Worm (Caenorhabditis elegans) whole organism, L1 larva: ENCODE measurements around the gene F13B12.1.

ENCODE experiments used
- C16A3.4 ChIP-seq: fragments of 150-350 bp; optimal IDR thresholded peaks from 2 replicates; lab custom pipeline; 2014; ENCODE audit warnings: missing biosample characterization, missing genetic modification characterization
- C34B4.2 ChIP-seq: sonication (generic microtip); optimal IDR thresholded peaks from 2 replicates; lab custom pipeline; 2017; ENCODE audit warnings: mild to moderate bottlenecking, missing genetic modification characterization, missing compliant biosample characterization
- F16B12.6 ChIP-seq: fragments of 150-350 bp; optimal IDR thresholded peaks from 2 replicates; lab custom pipeline; 2014; ENCODE audit warnings: missing biosample characterization, missing genetic modification characterization
- aha-1 ChIP-seq: fragments of 150-350 bp; optimal IDR thresholded peaks from 2 replicates; lab custom pipeline; 2014; ENCODE audit warnings: missing biosample characterization, missing genetic modification characterization
- alr-1 ChIP-seq: fragments of 200-800 bp; sonication (Bioruptor generic); optimal IDR thresholded peaks from 2 replicates; lab custom pipeline; 2018; ENCODE audit warnings: borderline replicate concordance, mild to moderate bottlenecking, missing genetic modification characterization, missing compliant biosample characterization
- aly-2 ChIP-seq: fragments of 150-350 bp; optimal IDR thresholded peaks from 2 replicates; lab custom pipeline; 2014; ENCODE audit warnings: missing biosample characterization, missing genetic modification characterization
- ces-1 ChIP-seq: fragments of 150-350 bp; optimal IDR thresholded peaks from 2 replicates; lab custom pipeline; 2014; ENCODE audit warnings: missing biosample characterization, missing genetic modification reagents, missing genetic modification characterization
- dpl-1 ChIP-seq, 3 experiments: fragments of 150-350 bp in 2 of 3; sonication (generic microtip) in 1 of 3; optimal IDR thresholded peaks; 2 replicates each; lab custom pipeline; 2014 to 2017; ENCODE audit warnings: missing biosample characterization in 3 of 3, missing genetic modification characterization in 3 of 3, missing genetic modification reagents in 3 of 3
- efl-1 ChIP-seq, 4 experiments: fragments of 150-350 bp; optimal IDR thresholded peaks in 3 of 4; peaks in 1 of 4; 1 replicate in 1 of 4; 2 replicates in 3 of 4; lab custom pipeline; 2014; ENCODE audit warnings: missing biosample characterization in 2 of 4, missing genetic modification characterization in 2 of 4, missing genetic modification reagents in 2 of 4
- efl-3 ChIP-seq: fragments of 200-800 bp; sonication (Bioruptor generic); optimal IDR thresholded peaks from 2 replicates; lab custom pipeline; 2018; ENCODE audit warnings: mild to moderate bottlenecking, missing genetic modification characterization, missing compliant biosample characterization
- elt-2 ChIP-seq: sonication (generic microtip); optimal IDR thresholded peaks from 2 replicates; lab custom pipeline; 2016; ENCODE audit warnings: missing genetic modification characterization, mild to moderate bottlenecking, inconsistent platforms, missing compliant biosample characterization, missing genetic modification reagents
- elt-3 ChIP-seq, 6 experiments: fragments of 150-350 bp in 1 of 6; sonication (generic microtip); optimal IDR thresholded peaks; 2 replicates each; lab custom pipeline; 2017 to 2018; ENCODE audit warnings: missing biosample characterization in 6 of 6, missing genetic modification characterization in 6 of 6, inconsistent platforms in 1 of 6
- fkh-4 ChIP-seq: sonication (generic microtip); optimal IDR thresholded peaks from 2 replicates; lab custom pipeline; 2016; ENCODE audit warnings: missing compliant biosample characterization, missing genetic modification characterization, borderline replicate concordance
- fos-1 ChIP-seq: fragments of 150-350 bp; optimal IDR thresholded peaks from 2 replicates; lab custom pipeline; 2014; ENCODE audit warnings: missing biosample characterization, missing genetic modification characterization
- hlh-4 ChIP-seq: sonication (generic microtip); optimal IDR thresholded peaks from 2 replicates; lab custom pipeline; 2016; ENCODE audit warnings: mild to moderate bottlenecking, missing genetic modification characterization, missing compliant biosample characterization
- hpl-2 ChIP-seq: fragments of 150-350 bp; optimal IDR thresholded peaks from 2 replicates; lab custom pipeline; 2014; ENCODE audit warnings: missing biosample characterization, missing genetic modification reagents, missing genetic modification characterization
- irx-1 ChIP-seq: sonication (generic microtip); optimal IDR thresholded peaks from 2 replicates; lab custom pipeline; 2016; ENCODE audit warnings: missing genetic modification characterization, missing compliant biosample characterization
- lin-14 ChIP-seq: fragments of 200-800 bp; sonication (Bioruptor generic); optimal IDR thresholded peaks from 2 replicates; lab custom pipeline; 2018; ENCODE audit warnings: mild to moderate bottlenecking, missing genetic modification characterization, moderate library complexity, missing compliant biosample characterization
- lin-15B ChIP-seq: fragments of 150-350 bp; sonication (generic microtip); optimal IDR thresholded peaks from 3 replicates; lab custom pipeline; 2014; ENCODE audit warnings: missing biosample characterization, missing genetic modification characterization
- lsy-2 ChIP-seq, 2 experiments: fragments of 150-350 bp; optimal IDR thresholded peaks; 2 replicates each; lab custom pipeline; 2014; ENCODE audit warnings: missing biosample characterization in 2 of 2, missing genetic modification characterization in 2 of 2
- mab-9 ChIP-seq: fragments of 200-800 bp; sonication (Bioruptor generic); IDR thresholded peaks from 2 replicates; pipeline ENCODE4 v1.3.6; 2022; ENCODE audit warnings: missing genetic modification reagents, missing genetic modification characterization, missing compliant biosample characterization
- mep-1 ChIP-seq: fragments of 150-350 bp; optimal IDR thresholded peaks from 2 replicates; lab custom pipeline; 2014; ENCODE audit warnings: missing biosample characterization, missing genetic modification characterization
- nhr-12 ChIP-seq: sonication (generic microtip); optimal IDR thresholded peaks from 2 replicates; lab custom pipeline; 2017; ENCODE audit warnings: missing biosample characterization, missing genetic modification characterization
- nhr-20 ChIP-seq: sonication (generic microtip); optimal IDR thresholded peaks from 2 replicates; lab custom pipeline; 2016; ENCODE audit warnings: mild to moderate bottlenecking, missing genetic modification characterization, missing compliant biosample characterization
- nhr-237 ChIP-seq: fragments of 150-350 bp; optimal IDR thresholded peaks from 2 replicates; lab custom pipeline; 2014; ENCODE audit warnings: missing biosample characterization, missing genetic modification characterization
- nhr-28 ChIP-seq: fragments of 150-350 bp; optimal IDR thresholded peaks from 2 replicates; lab custom pipeline; 2014; ENCODE audit warnings: missing biosample characterization, missing genetic modification characterization
- nhr-71 ChIP-seq: sonication (generic microtip); optimal IDR thresholded peaks from 2 replicates; lab custom pipeline; 2016; ENCODE audit warnings: mild to moderate bottlenecking, missing genetic modification characterization, moderate library complexity, missing compliant biosample characterization
- nhr-76 ChIP-seq: sonication (generic microtip); optimal IDR thresholded peaks from 2 replicates; lab custom pipeline; 2017; ENCODE audit warnings: missing biosample characterization, missing genetic modification characterization
- nhr-84 ChIP-seq: sonication (generic microtip); optimal IDR thresholded peaks from 2 replicates; lab custom pipeline; 2017; ENCODE audit warnings: missing biosample characterization, missing genetic modification characterization
- nhr-85 ChIP-seq: sonication (generic microtip); peaks from one replicate; lab custom pipeline; 2016; ENCODE audit warnings: missing genetic modification characterization, inconsistent platforms, missing compliant biosample characterization
- pag-3 ChIP-seq: sonication (generic microtip); optimal IDR thresholded peaks from 2 replicates; lab custom pipeline; 2017; ENCODE audit warnings: missing genetic modification characterization, mild to moderate bottlenecking, missing compliant biosample characterization, antibody characterized with exemption, borderline replicate concordance; ENCODE audit not compliant: insufficient read depth
- rnt-1 ChIP-seq: sonication (generic microtip); optimal IDR thresholded peaks from 2 replicates; lab custom pipeline; 2016; ENCODE audit warnings: mild to moderate bottlenecking, missing genetic modification characterization, moderate library complexity, missing compliant biosample characterization
- skn-1 ChIP-seq: fragments of 150-350 bp; optimal IDR thresholded peaks from 2 replicates; lab custom pipeline; 2014; ENCODE audit warnings: missing biosample characterization, missing genetic modification characterization
- snu-23 ChIP-seq: sonication (generic microtip); optimal IDR thresholded peaks from 2 replicates; lab custom pipeline; 2016; ENCODE audit warnings: missing genetic modification characterization, missing compliant biosample characterization
- sptf-1 ChIP-seq: fragments of 150-350 bp; optimal IDR thresholded peaks from 2 replicates; lab custom pipeline; 2014; ENCODE audit warnings: missing biosample characterization, missing genetic modification characterization
- tlp-1 ChIP-seq: fragments of 150-350 bp; optimal IDR thresholded peaks from 2 replicates; lab custom pipeline; 2014; ENCODE audit warnings: missing biosample characterization, missing genetic modification characterization
- unc-130 ChIP-seq: fragments of 150-350 bp; optimal IDR thresholded peaks from 2 replicates; lab custom pipeline; 2017; ENCODE audit warnings: missing biosample characterization, missing genetic modification characterization, inconsistent platforms
- unc-30 ChIP-seq: sonication (generic microtip); optimal IDR thresholded peaks from 2 replicates; lab custom pipeline; 2017; ENCODE audit warnings: missing biosample characterization, missing genetic modification characterization
- unc-62 ChIP-seq: fragments of 150-350 bp; optimal IDR thresholded peaks from 2 replicates; lab custom pipeline; 2014; ENCODE audit warnings: missing biosample characterization, missing genetic modification reagents, missing genetic modification characterization
- unc-98 ChIP-seq: fragments of 200-800 bp; sonication (Bioruptor generic); IDR thresholded peaks from 2 replicates; pipeline ENCODE4 v1.3.6; 2022; ENCODE audit warnings: missing genetic modification characterization, missing compliant biosample characterization
- vab-15 ChIP-seq: sonication (generic microtip); optimal IDR thresholded peaks from 2 replicates; lab custom pipeline; 2017; ENCODE audit warnings: missing genotype, mild to moderate bottlenecking, missing genetic modification characterization, missing compliant biosample characterization
- zag-1 ChIP-seq: fragments of 150-350 bp; optimal IDR thresholded peaks from 2 replicates; lab custom pipeline; 2014; ENCODE audit warnings: missing biosample characterization, missing genetic modification characterization
- ztf-11 ChIP-seq, 2 experiments: sonication (generic microtip); optimal IDR thresholded peaks; 2 replicates each; lab custom pipeline; 2016 to 2017; ENCODE audit warnings: missing genetic modification characterization in 2 of 2, missing biosample characterization in 1 of 2, missing compliant biosample characterization in 1 of 2

F13B12.1 gene

ce11 chrIV:10417781-10418180 lies 6.7 kb downstream of the F13B12.1 start, which contains the start of gene F13B12.6:
Gene F13B12.6, minus strand, starts transcription at chrIV:10417881.
- TF ChIP-seq efl-1 (optimal IDR thresholded peaks at IDR 0.05; lab: Kevin White, UChicago) (no peak), efl-1 (GFP tag; optimal IDR thresholded peaks at IDR 0.05 in 1 of 2; lab: Kevin White, UChicago) (no peak), lin-14 (GFP tag; lab: Kevin White, UChicago) (no peak), nhr-84 (tag; lab: Kevin White, UChicago) (no peak), hlh-4 (tag; lab: Kevin White, UChicago) (no peak)

- no peak for TF ChIP-seq elt-2 (tag; lab: Kevin White, UChicago)
- TF ChIP-seq nhr-85 (tag; lab: Kevin White, UChicago): peak; percentile 17
- TF ChIP-seq, all 84 proteins: peak for 1
These were observed 10.6 kb downstream of the F13B12.1 start, which contains the start of gene R10H10.7 for ce11 chrIV:10413828-10414227. Gene R10H10.7, minus strand, starts transcription at chrIV:10413928.

ce11 chrIV:10409377-10409776 lies 15.1 kb downstream of the F13B12.1 start, which contains the start of gene rfk-1:
Gene rfk-1, minus strand, starts transcription at chrIV:10409477.
- TF ChIP-seq zag-1 (tag; lab: Kevin White, UChicago): no peak
- TF ChIP-seq aha-1: no peak
- TF ChIP-seq nhr-20 (tag; lab: Kevin White, UChicago): no peak
- TF ChIP-seq ces-1 (GFP tag; lab: Kevin White, UChicago): no peak

- TF ChIP-seq skn-1 (tag; lab: Kevin White, UChicago) (no peak), unc-62 (no peak), tlp-1 (tag; lab: Kevin White, UChicago) (no peak), elt-2 (tag; lab: Kevin White, UChicago) (no peak), fkh-4 (no peak), nhr-12 (tag; lab: Kevin White, UChicago) (no peak), rnt-1 (tag; lab: Kevin White, UChicago) (peak; percentile 45), unc-98 (GFP tag; lab: Robert Waterston, UW) (no peak), C34B4.2 (tag; lab: Kevin White, UChicago) (no peak), nhr-237 (tag; lab: Kevin White, UChicago) (no peak), nhr-76 (tag; lab: Kevin White, UChicago) (no peak), vab-15 (tag; lab: Kevin White, UChicago) (no peak), elt-3 (tag; optimal IDR thresholded peaks at IDR 0.05; lab: Kevin White, UChicago) (no peak), unc-30 (tag; lab: Kevin White, UChicago) (no peak), mab-9 (no peak), lsy-2 (tag; optimal IDR thresholded peaks at IDR 0.05; lab: Kevin White, UChicago) (peak; percentile 46 to 73), nhr-71 (tag; lab: Kevin White, UChicago) (peak; percentile 86), nhr-84 (tag; lab: Kevin White, UChicago) (no peak), snu-23 (GFP tag; lab: Kevin White, UChicago) (peak; percentile 73), efl-3 (GFP tag; lab: Kevin White, UChicago) (no peak), unc-130 (tag; lab: Kevin White, UChicago) (no peak), efl-1 (optimal IDR thresholded peaks at IDR 0.05; lab: Kevin White, UChicago) (peak; percentile 49 to 73), efl-1 (GFP tag; optimal IDR thresholded peaks at IDR 0.05 in 1 of 2; lab: Kevin White, UChicago) (peak; percentile 4 to 10), C16A3.4 (tag; lab: Kevin White, UChicago) (no peak), fos-1 (peak; percentile 27), ztf-11 (tag; optimal IDR thresholded peaks at IDR 0.05; lab: Kevin White, UChicago) (peak in 1 of 2 experiments; percentile 37), nhr-20 (tag; lab: Kevin White, UChicago) (peak; percentile 57), nhr-28 (tag; lab: Kevin White, UChicago) (no peak), F16B12.6 (tag; lab: Kevin White, UChicago) (no peak), dpl-1 (GFP tag; optimal IDR thresholded peaks at IDR 0.05; lab: Kevin White, UChicago) (peak in 2 of 3 experiments; percentile 18 to 25), mep-1 (peak; percentile 32), alr-1 (tag; lab: Kevin White, UChicago) (no peak), irx-1 (tag; lab: Kevin White, UChicago) (peak; percentile 28), lin-15B (no peak), pag-3 (tag; lab: Kevin White, UChicago) (no peak), aly-2 (tag; lab: Kevin White, UChicago) (no peak), hpl-2 (GFP tag; lab: Kevin White, UChicago) (no peak), sptf-1 (no peak)
These were observed 21.0 kb downstream of the F13B12.1 start, which contains the start of gene gpa-7 for ce11 chrIV:10403193-10404058. Gene gpa-7, plus strand, starts transcription at chrIV:10404008.
